Worm (Caenorhabditis elegans) whole organism, L1 larva: ENCODE results near the gene Y68A4A.10.

Experiments
- F16B12.6 ChIP-seq: fragments of 150-350 bp; optimal IDR thresholded peaks from 2 replicates; lab custom pipeline; 2014; ENCODE audit warnings: missing biosample characterization, missing genetic modification characterization
- elt-2 ChIP-seq: sonication (generic microtip); optimal IDR thresholded peaks from 2 replicates; lab custom pipeline; 2016; ENCODE audit warnings: missing genetic modification characterization, mild to moderate bottlenecking, inconsistent platforms, missing compliant biosample characterization, missing genetic modification reagents
- elt-3 ChIP-seq, 6 experiments: fragments of 150-350 bp in 1 of 6; sonication (generic microtip); optimal IDR thresholded peaks; 2 replicates each; lab custom pipeline; 2017 to 2018; ENCODE audit warnings: missing biosample characterization in 6 of 6, missing genetic modification characterization in 6 of 6, inconsistent platforms in 1 of 6
- fkh-10 ChIP-seq: sonication (generic microtip); optimal IDR thresholded peaks from 2 replicates; lab custom pipeline; 2017; ENCODE audit warnings: missing biosample characterization, missing genetic modification reagents, missing genetic modification characterization
- hlh-4 ChIP-seq: sonication (generic microtip); optimal IDR thresholded peaks from 2 replicates; lab custom pipeline; 2016; ENCODE audit warnings: mild to moderate bottlenecking, missing genetic modification characterization, missing compliant biosample characterization
- lin-13 ChIP-seq: fragments of 150-350 bp; optimal IDR thresholded peaks from 2 replicates; lab custom pipeline; 2014; ENCODE audit warnings: missing biosample characterization, missing genetic modification reagents, missing genetic modification characterization
- nhr-76 ChIP-seq: sonication (generic microtip); optimal IDR thresholded peaks from 2 replicates; lab custom pipeline; 2017; ENCODE audit warnings: missing biosample characterization, missing genetic modification characterization
- rnt-1 ChIP-seq: sonication (generic microtip); optimal IDR thresholded peaks from 2 replicates; lab custom pipeline; 2016; ENCODE audit warnings: mild to moderate bottlenecking, missing genetic modification characterization, moderate library complexity, missing compliant biosample characterization
- tbx-2 ChIP-seq: sonication (generic microtip); optimal IDR thresholded peaks from 2 replicates; lab custom pipeline; 2016; ENCODE audit warnings: missing genetic modification characterization, missing compliant biosample characterization
- unc-62 ChIP-seq: fragments of 150-350 bp; optimal IDR thresholded peaks from 2 replicates; lab custom pipeline; 2014; ENCODE audit warnings: missing biosample characterization, missing genetic modification reagents, missing genetic modification characterization

DNA sequence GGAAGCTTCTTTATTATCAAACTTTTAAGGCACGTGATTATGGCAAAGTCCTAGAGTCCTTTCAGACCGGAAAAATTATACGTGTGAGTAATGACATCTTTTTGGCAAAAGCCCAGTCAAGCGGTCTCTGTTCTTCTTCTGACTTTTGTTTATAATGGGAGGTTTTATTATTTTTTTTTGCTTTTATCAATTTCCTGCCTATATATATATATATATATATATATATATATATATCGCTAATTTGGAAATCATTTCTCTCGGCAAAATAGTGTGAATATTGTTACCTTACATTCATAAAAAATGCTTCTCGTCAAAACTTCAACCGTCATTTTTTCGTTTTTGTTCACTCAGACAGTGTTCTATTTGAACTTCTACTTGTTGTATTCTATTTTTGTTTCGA, 15.7 kb downstream of the Y68A4A.10 start, which contains the start of gene srbc-62:
- TF ChIP-seq tbx-2 (tag; lab: Kevin White, UChicago) (no peak), fkh-10 (no peak), F16B12.6 (tag; lab: Kevin White, UChicago) (no peak), elt-3 (tag; optimal IDR thresholded peaks at IDR 0.05; lab: Kevin White, UChicago) (no peak), nhr-76 (tag; lab: Kevin White, UChicago) (no peak), unc-62 (no peak), hlh-4 (tag; lab: Kevin White, UChicago) (no peak), elt-2 (tag; lab: Kevin White, UChicago) (no peak), rnt-1 (tag; lab: Kevin White, UChicago) (no peak), lin-13 (GFP tag; lab: Kevin White, UChicago) (no peak)
